Worm (Caenorhabditis elegans) whole organism, dauer: ENCODE measurements around the gene R160.6.
"Not testable (repeated sequence)": the region's sequence is repeated elsewhere in the genome, so short reads cannot be mapped to it uniquely, and the experiment has no call there.

ENCODE experiments used
- unc-62 ChIP-seq: sonication (generic microtip); optimal IDR thresholded peaks from 2 replicates; lab custom pipeline; 2017; ENCODE audit warnings: missing biosample characterization, missing genetic modification reagents, missing genetic modification characterization

The R160.6 gene

DNA sequence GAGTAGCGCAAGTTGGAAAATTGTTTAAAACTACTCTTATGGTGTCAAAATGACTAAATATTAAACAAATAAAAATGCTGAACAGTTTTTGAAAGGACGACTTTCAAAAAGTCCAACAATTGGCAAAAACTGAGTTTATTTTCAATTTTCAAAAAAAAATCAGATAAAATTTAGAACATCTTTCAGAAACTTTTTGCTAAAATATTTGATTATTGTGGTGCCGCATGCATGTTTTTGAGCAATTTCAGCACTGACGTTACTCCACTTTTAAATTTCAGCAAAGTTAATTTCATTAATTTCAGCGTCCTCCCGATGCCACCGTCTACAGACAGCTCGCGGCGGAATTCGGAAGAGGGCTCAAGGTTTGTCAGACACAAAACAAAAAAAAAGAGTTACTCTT, 33.7 kb downstream of the R160.6 start, which contains the start of gene cst-1:
Gene cst-1, plus strand, starts transcription at position 301 of the 400 bp plus-strand sequence.
- TF ChIP-seq unc-62 (GFP tag; lab: Kevin White, UChicago), result not testable (repeated sequence)

DNA sequence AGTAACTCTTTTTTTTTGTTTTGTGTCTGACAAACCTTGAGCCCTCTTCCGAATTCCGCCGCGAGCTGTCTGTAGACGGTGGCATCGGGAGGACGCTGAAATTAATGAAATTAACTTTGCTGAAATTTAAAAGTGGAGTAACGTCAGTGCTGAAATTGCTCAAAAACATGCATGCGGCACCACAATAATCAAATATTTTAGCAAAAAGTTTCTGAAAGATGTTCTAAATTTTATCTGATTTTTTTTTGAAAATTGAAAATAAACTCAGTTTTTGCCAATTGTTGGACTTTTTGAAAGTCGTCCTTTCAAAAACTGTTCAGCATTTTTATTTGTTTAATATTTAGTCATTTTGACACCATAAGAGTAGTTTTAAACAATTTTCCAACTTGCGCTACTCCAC, 37.1 kb downstream of the R160.6 start, which contains the start of gene cst-2:
Gene cst-2, minus strand, starts transcription at position 101 of the 400 bp plus-strand sequence.
- TF ChIP-seq unc-62 (GFP tag; lab: Kevin White, UChicago), result not testable (repeated sequence)

DNA sequence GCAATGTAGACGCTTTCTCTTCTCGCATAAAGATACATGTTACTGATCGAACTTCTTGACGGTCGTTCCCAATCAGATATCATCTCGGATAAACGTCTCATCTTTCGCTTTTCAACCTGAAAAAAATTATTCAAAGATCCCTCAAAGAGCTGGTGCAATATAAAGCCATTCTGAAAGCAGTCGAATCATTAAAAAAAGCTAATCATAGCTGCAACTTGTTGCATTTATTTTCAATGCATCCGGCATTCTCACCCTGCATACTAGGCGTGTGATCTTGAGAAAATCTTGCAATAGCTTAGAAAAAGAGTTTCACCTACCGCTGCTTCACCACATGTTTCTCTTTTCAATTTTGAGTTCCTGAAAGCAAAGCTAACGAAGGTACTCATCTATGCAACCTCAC, 40.7 kb downstream of the R160.6 start, which contains the start of gene C24A8.6:
Gene C24A8.6, minus strand, starts transcription at position 101 of the 400 bp plus-strand sequence.
- TF ChIP-seq unc-62 (GFP tag; lab: Kevin White, UChicago), result not testable (repeated sequence)

DNA sequence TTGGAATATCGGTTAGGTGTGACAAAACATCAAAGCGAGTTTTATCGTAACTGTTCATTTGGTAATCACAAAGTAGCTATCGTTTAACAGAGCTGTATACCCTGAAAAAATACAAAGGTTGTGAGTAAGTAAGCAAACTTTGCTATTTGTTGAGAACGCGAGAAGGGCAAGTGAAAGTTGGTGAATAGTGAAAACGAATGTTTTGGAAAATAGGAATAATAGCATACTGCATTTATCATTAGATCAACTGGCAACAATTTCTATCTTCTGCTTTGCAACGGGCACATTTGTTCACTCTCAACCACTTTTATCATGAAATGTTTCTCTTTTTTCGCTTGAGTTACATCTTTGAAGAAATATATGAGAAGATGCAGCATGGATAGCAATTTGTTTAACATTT, 44.2 kb downstream of the R160.6 start, which contains the start of gene C24A8.5:
Gene C24A8.5, minus strand, starts transcription at position 101 of the 400 bp plus-strand sequence.
- TF ChIP-seq unc-62 (GFP tag; lab: Kevin White, UChicago), result no peak

DNA sequence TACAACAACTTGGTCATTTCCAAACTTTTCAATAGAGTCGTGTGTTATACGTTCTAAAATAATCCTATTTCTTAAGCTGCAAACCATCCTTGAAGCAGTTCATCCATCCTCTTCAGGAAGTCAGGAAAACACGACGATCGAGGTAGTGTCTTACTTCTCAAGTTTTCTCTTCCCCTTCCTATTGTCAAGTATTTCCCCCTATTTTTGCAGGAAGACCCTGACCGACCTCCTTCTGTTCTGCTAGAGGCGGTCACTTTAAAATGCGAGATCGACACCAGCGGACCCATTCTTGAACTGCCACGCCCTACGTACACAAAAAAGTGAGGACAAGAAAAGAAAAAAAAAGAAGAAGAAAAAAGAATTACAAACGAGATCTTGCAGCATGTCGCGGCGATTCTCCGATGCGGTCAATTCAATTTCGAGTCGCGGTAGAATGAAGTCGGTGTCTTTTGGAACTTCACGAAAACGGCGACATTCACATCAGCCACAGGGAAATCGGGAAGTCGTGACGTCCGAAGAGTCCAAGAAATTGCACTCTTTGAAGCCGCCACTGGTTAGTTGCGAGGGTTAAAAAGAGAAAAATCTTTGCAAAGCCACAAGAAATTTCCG, 50.1 kb downstream of the R160.6 start:
- TF ChIP-seq unc-62 (GFP tag; lab: Kevin White, UChicago), result no peak
